Worm (Caenorhabditis elegans) whole organism, L1 larva: ENCODE measurements around the gene col-178.

Experiments used
- C34B4.2 ChIP-seq: sonication (generic microtip); optimal IDR thresholded peaks from 2 replicates; lab custom pipeline; 2017; ENCODE audit warnings: mild to moderate bottlenecking, missing genetic modification characterization, missing compliant biosample characterization
- F16B12.6 ChIP-seq: fragments of 150-350 bp; optimal IDR thresholded peaks from 2 replicates; lab custom pipeline; 2014; ENCODE audit warnings: missing biosample characterization, missing genetic modification characterization
- Y116A8C.19 ChIP-seq: sonication (generic microtip); optimal IDR thresholded peaks from 2 replicates; lab custom pipeline; 2016; ENCODE audit warnings: missing compliant biosample characterization, missing genetic modification characterization, borderline replicate concordance
- aha-1 ChIP-seq: fragments of 150-350 bp; optimal IDR thresholded peaks from 2 replicates; lab custom pipeline; 2014; ENCODE audit warnings: missing biosample characterization, missing genetic modification characterization
- alr-1 ChIP-seq: fragments of 200-800 bp; sonication (Bioruptor generic); optimal IDR thresholded peaks from 2 replicates; lab custom pipeline; 2018; ENCODE audit warnings: borderline replicate concordance, mild to moderate bottlenecking, missing genetic modification characterization, missing compliant biosample characterization
- aly-2 ChIP-seq: fragments of 150-350 bp; optimal IDR thresholded peaks from 2 replicates; lab custom pipeline; 2014; ENCODE audit warnings: missing biosample characterization, missing genetic modification characterization
- ama-1 ChIP-seq: fragments of 150-350 bp; optimal IDR thresholded peaks from 2 replicates; lab custom pipeline; 2014
- blmp-1 ChIP-seq: fragments of 150-350 bp; optimal IDR thresholded peaks from 2 replicates; lab custom pipeline; 2014; ENCODE audit warnings: missing biosample characterization, missing genetic modification characterization
- ceh-8 ChIP-seq: fragments of 200-800 bp; sonication (Bioruptor generic); optimal IDR thresholded peaks from 2 replicates; lab custom pipeline; 2018; ENCODE audit warnings: mild to moderate bottlenecking, missing genetic modification characterization, moderate library complexity, missing compliant biosample characterization
- ceh-90 ChIP-seq: sonication (generic microtip); optimal IDR thresholded peaks from 2 replicates; lab custom pipeline; 2016; ENCODE audit warnings: missing genetic modification characterization, missing compliant biosample characterization
- dsc-1 ChIP-seq: sonication (generic microtip); optimal IDR thresholded peaks from 2 replicates; lab custom pipeline; 2016; ENCODE audit warnings: mild to moderate bottlenecking, missing genetic modification characterization, missing compliant biosample characterization
- efl-1 ChIP-seq, 4 experiments: fragments of 150-350 bp; optimal IDR thresholded peaks in 3 of 4; peaks in 1 of 4; 1 replicate in 1 of 4; 2 replicates in 3 of 4; lab custom pipeline; 2014; ENCODE audit warnings: missing biosample characterization in 2 of 4, missing genetic modification characterization in 2 of 4, missing genetic modification reagents in 2 of 4
- efl-3 ChIP-seq: fragments of 200-800 bp; sonication (Bioruptor generic); optimal IDR thresholded peaks from 2 replicates; lab custom pipeline; 2018; ENCODE audit warnings: mild to moderate bottlenecking, missing genetic modification characterization, missing compliant biosample characterization
- egl-13 ChIP-seq: sonication (generic microtip); optimal IDR thresholded peaks from 2 replicates; lab custom pipeline; 2016; ENCODE audit warnings: missing genotype, missing genetic modification reagents, missing genetic modification characterization, missing compliant biosample characterization
- egl-27 ChIP-seq, 2 experiments: fragments of 150-350 bp in 1 of 2; sonication (generic microtip); optimal IDR thresholded peaks; 3 replicates each; lab custom pipeline; 2017 to 2018; ENCODE audit warnings: missing biosample characterization in 2 of 2, missing genetic modification characterization in 2 of 2, missing genetic modification reagents in 2 of 2
- elt-2 ChIP-seq: sonication (generic microtip); optimal IDR thresholded peaks from 2 replicates; lab custom pipeline; 2016; ENCODE audit warnings: missing genetic modification characterization, mild to moderate bottlenecking, inconsistent platforms, missing compliant biosample characterization, missing genetic modification reagents
- fkh-8 ChIP-seq: sonication (generic microtip); optimal IDR thresholded peaks from 2 replicates; lab custom pipeline; 2016; ENCODE audit warnings: mild to moderate bottlenecking, missing genetic modification characterization, missing compliant biosample characterization
- lin-13 ChIP-seq: fragments of 150-350 bp; optimal IDR thresholded peaks from 2 replicates; lab custom pipeline; 2014; ENCODE audit warnings: missing biosample characterization, missing genetic modification reagents, missing genetic modification characterization
- lin-14 ChIP-seq: fragments of 200-800 bp; sonication (Bioruptor generic); optimal IDR thresholded peaks from 2 replicates; lab custom pipeline; 2018; ENCODE audit warnings: mild to moderate bottlenecking, missing genetic modification characterization, moderate library complexity, missing compliant biosample characterization
- lin-35 ChIP-seq, 2 experiments: fragments of 150-350 bp; optimal IDR thresholded peaks; 2 replicates each; lab custom pipeline; 2014; ENCODE audit warnings: missing biosample characterization in 2 of 2, missing genetic modification characterization in 2 of 2, missing genetic modification reagents in 2 of 2
- lin-39 ChIP-seq: fragments of 150-350 bp; optimal IDR thresholded peaks from 2 replicates; lab custom pipeline; 2014; ENCODE audit warnings: missing biosample characterization, missing genetic modification reagents, missing genetic modification characterization
- lir-3 ChIP-seq: sonication (generic microtip); optimal IDR thresholded peaks from 2 replicates; lab custom pipeline; 2016; ENCODE audit warnings: mild to moderate bottlenecking, missing genetic modification characterization, moderate library complexity, missing compliant biosample characterization; ENCODE audit not compliant: poor library complexity
- lsy-2 ChIP-seq, 2 experiments: fragments of 150-350 bp; optimal IDR thresholded peaks; 2 replicates each; lab custom pipeline; 2014; ENCODE audit warnings: missing biosample characterization in 2 of 2, missing genetic modification characterization in 2 of 2
- mab-9 ChIP-seq: fragments of 200-800 bp; sonication (Bioruptor generic); IDR thresholded peaks from 2 replicates; pipeline ENCODE4 v1.3.6; 2022; ENCODE audit warnings: missing genetic modification reagents, missing genetic modification characterization, missing compliant biosample characterization
- mef-2 ChIP-seq: fragments of 150-350 bp; optimal IDR thresholded peaks from 2 replicates; lab custom pipeline; 2014; ENCODE audit warnings: missing biosample characterization, missing genetic modification characterization
- mep-1 ChIP-seq: fragments of 150-350 bp; optimal IDR thresholded peaks from 2 replicates; lab custom pipeline; 2014; ENCODE audit warnings: missing biosample characterization, missing genetic modification characterization
- nhr-11 ChIP-seq: fragments of 150-350 bp; optimal IDR thresholded peaks from 2 replicates; lab custom pipeline; 2014; ENCODE audit warnings: missing biosample characterization, missing genetic modification characterization
- nhr-20 ChIP-seq: sonication (generic microtip); optimal IDR thresholded peaks from 2 replicates; lab custom pipeline; 2016; ENCODE audit warnings: mild to moderate bottlenecking, missing genetic modification characterization, missing compliant biosample characterization
- nhr-47 ChIP-seq: sonication (generic microtip); optimal IDR thresholded peaks from 2 replicates; lab custom pipeline; 2016; ENCODE audit warnings: mild to moderate bottlenecking, missing genetic modification characterization, moderate library complexity, missing compliant biosample characterization
- nhr-71 ChIP-seq: sonication (generic microtip); optimal IDR thresholded peaks from 2 replicates; lab custom pipeline; 2016; ENCODE audit warnings: mild to moderate bottlenecking, missing genetic modification characterization, moderate library complexity, missing compliant biosample characterization
- nhr-84 ChIP-seq: sonication (generic microtip); optimal IDR thresholded peaks from 2 replicates; lab custom pipeline; 2017; ENCODE audit warnings: missing biosample characterization, missing genetic modification characterization
- nhr-85 ChIP-seq: sonication (generic microtip); peaks from one replicate; lab custom pipeline; 2016; ENCODE audit warnings: missing genetic modification characterization, inconsistent platforms, missing compliant biosample characterization
- pqm-1 ChIP-seq: sonication (generic microtip); optimal IDR thresholded peaks from 3 replicates; lab custom pipeline; 2017; ENCODE audit warnings: missing biosample characterization, missing genetic modification characterization
- snu-23 ChIP-seq: sonication (generic microtip); optimal IDR thresholded peaks from 2 replicates; lab custom pipeline; 2016; ENCODE audit warnings: missing genetic modification characterization, missing compliant biosample characterization
- sptf-1 ChIP-seq: fragments of 150-350 bp; optimal IDR thresholded peaks from 2 replicates; lab custom pipeline; 2014; ENCODE audit warnings: missing biosample characterization, missing genetic modification characterization
- unc-130 ChIP-seq: fragments of 150-350 bp; optimal IDR thresholded peaks from 2 replicates; lab custom pipeline; 2017; ENCODE audit warnings: missing biosample characterization, missing genetic modification characterization, inconsistent platforms
- unc-86 ChIP-seq: sonication (generic microtip); optimal IDR thresholded peaks from 2 replicates; lab custom pipeline; 2016; ENCODE audit warnings: missing genetic modification characterization, missing compliant biosample characterization
- unc-98 ChIP-seq: fragments of 200-800 bp; sonication (Bioruptor generic); IDR thresholded peaks from 2 replicates; pipeline ENCODE4 v1.3.6; 2022; ENCODE audit warnings: missing genetic modification characterization, missing compliant biosample characterization
- vab-15 ChIP-seq: sonication (generic microtip); optimal IDR thresholded peaks from 2 replicates; lab custom pipeline; 2017; ENCODE audit warnings: missing genotype, mild to moderate bottlenecking, missing genetic modification characterization, missing compliant biosample characterization
- xbp-1 ChIP-seq: sonication (generic microtip); optimal IDR thresholded peaks from 2 replicates; lab custom pipeline; 2016; ENCODE audit warnings: missing genetic modification characterization, missing compliant biosample characterization
- ztf-11 ChIP-seq, 2 experiments: sonication (generic microtip); optimal IDR thresholded peaks; 2 replicates each; lab custom pipeline; 2016 to 2017; ENCODE audit warnings: missing genetic modification characterization in 2 of 2, missing biosample characterization in 1 of 2, missing compliant biosample characterization in 1 of 2
- ztf-4 ChIP-seq: fragments of 150-350 bp; optimal IDR thresholded peaks from 2 replicates; lab custom pipeline; 2014; ENCODE audit warnings: missing biosample characterization, missing genetic modification characterization

The col-178 gene

DNA sequence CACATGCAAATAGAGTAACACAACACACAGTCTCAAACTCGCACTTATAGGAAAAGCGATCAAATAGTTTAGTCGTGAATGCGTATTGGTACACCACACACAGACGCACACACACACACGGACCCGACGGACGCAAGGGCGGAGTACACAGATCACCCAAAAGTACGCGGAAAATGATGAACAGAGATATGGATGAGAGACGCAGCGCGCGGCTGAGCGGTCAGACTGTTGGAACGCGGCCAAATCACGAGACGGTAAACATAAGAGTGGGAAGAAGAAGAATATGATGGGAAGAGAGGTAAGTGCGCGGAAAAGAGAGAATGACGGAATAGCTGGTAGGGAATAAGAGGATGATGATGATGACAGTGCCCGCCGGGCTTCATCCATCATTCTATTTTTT lies 48.8 kb downstream of the col-178 start:
- TF ChIP-seq lin-39 (tag; lab: Kevin White, UChicago) (no peak), unc-86 (no peak), ceh-90 (tag; lab: Kevin White, UChicago) (no peak), aha-1 (tag; lab: Kevin White, UChicago) (no peak), lin-13 (GFP tag; lab: Kevin White, UChicago) (no peak), nhr-20 (tag; lab: Kevin White, UChicago) (peak; percentile 21), dsc-1 (tag; lab: Kevin White, UChicago) (no peak), ztf-4 (peak; percentile 11), aly-2 (tag; lab: Kevin White, UChicago) (no peak), snu-23 (GFP tag; lab: Kevin White, UChicago) (peak; percentile 3), mep-1 (tag; lab: Kevin White, UChicago) (no peak), alr-1 (no peak), unc-130 (tag; lab: Kevin White, UChicago) (no peak), nhr-85 (tag; lab: Kevin White, UChicago) (peak; percentile 61), ztf-11 (tag; optimal IDR thresholded peaks at IDR 0.05; lab: Kevin White, UChicago) (no peak), egl-27 (tag; optimal IDR thresholded peaks at IDR 0.05; lab: Kevin White, UChicago) (no peak), xbp-1 (tag; lab: Kevin White, UChicago) (no peak), sptf-1 (tag; lab: Kevin White, UChicago) (no peak), Y116A8C.19 (tag; lab: Kevin White, UChicago) (no peak), vab-15 (tag; lab: Kevin White, UChicago) (no peak), mef-2 (tag; lab: Kevin White, UChicago) (no peak), ama-1 (lab: Kevin White, UChicago) (no peak), lin-14 (GFP tag; lab: Kevin White, UChicago) (peak; percentile 41), lsy-2 (tag; optimal IDR thresholded peaks at IDR 0.05; lab: Kevin White, UChicago) (no peak), C34B4.2 (no peak), unc-98 (GFP tag; lab: Robert Waterston, UW) (no peak), nhr-11 (tag; lab: Kevin White, UChicago) (no peak), elt-2 (tag; lab: Kevin White, UChicago) (no peak), lir-3 (tag; lab: Kevin White, UChicago) (no peak), lin-35 (GFP tag; optimal IDR thresholded peaks at IDR 0.05; lab: Kevin White, UChicago) (no peak), nhr-47 (tag; lab: Kevin White, UChicago) (peak; percentile 19), F16B12.6 (tag; lab: Kevin White, UChicago) (no peak), nhr-71 (tag; lab: Kevin White, UChicago) (peak; percentile 48), blmp-1 (tag; lab: Kevin White, UChicago) (peak; percentile 78), pqm-1 (tag; lab: Kevin White, UChicago) (no peak), efl-3 (GFP tag; lab: Kevin White, UChicago) (no peak), ceh-8 (GFP tag; lab: Kevin White, UChicago) (no peak), efl-1 (optimal IDR thresholded peaks at IDR 0.05; lab: Kevin White, UChicago) (no peak), efl-1 (GFP tag; optimal IDR thresholded peaks at IDR 0.05 in 1 of 2; lab: Kevin White, UChicago) (no peak), mab-9 (GFP tag; lab: Robert Waterston, UW) (no peak)
- TF ChIP-seq, all 84 proteins: peak for 8

DNA sequence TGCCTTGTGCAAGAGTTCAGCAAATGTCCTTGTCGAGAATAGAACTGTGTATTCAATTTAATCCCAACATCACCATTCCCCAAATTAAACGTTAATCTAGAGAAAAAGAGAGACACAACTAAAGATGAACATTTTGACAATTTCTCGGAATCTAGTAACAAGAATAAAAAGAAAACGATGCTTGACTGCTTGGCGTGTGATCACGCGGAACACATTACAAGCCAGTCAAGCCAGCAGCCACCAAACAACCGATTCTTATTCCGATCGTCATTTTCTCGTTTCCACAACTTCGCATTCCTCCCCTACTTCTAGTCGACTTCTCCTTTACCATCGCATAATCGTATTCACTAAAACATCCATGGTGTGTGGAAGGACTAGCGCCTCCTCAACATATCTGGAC lies 50.1 kb downstream of the col-178 start:
- TF ChIP-seq blmp-1 (tag; lab: Kevin White, UChicago) = peak; percentile 60
- no peak for TF ChIP-seq nhr-84 (tag; lab: Kevin White, UChicago)
- no peak for TF ChIP-seq efl-1 (optimal IDR thresholded peaks at IDR 0.05; lab: Kevin White, UChicago)
- TF ChIP-seq efl-1 (GFP tag; optimal IDR thresholded peaks at IDR 0.05 in 1 of 2; lab: Kevin White, UChicago) = peak in 1 of 2 experiments; percentile 55
- TF ChIP-seq mep-1 (tag; lab: Kevin White, UChicago) = no peak
- no peak for TF ChIP-seq egl-13
- TF ChIP-seq lin-14 (GFP tag; lab: Kevin White, UChicago) = peak; percentile 13
- TF ChIP-seq fkh-8 (tag; lab: Kevin White, UChicago) = peak; percentile 4
